Worm (Caenorhabditis elegans) whole organism, early embryonic: Measurements from ENCODE around the gene M70.2.
"Not testable (repeated sequence)": the region's sequence is repeated elsewhere in the genome, so short reads cannot be mapped to it uniquely, and the experiment has no call there.

Experiments used
- B0310.2 ChIP-seq: sonication (generic microtip); optimal IDR thresholded peaks from 2 replicates; lab custom pipeline; 2016; ENCODE audit warnings: mild to moderate bottlenecking, missing genetic modification characterization, missing compliant biosample characterization
- F13C5.2 ChIP-seq: sonication (generic microtip); optimal IDR thresholded peaks from 2 replicates; lab custom pipeline; 2017; ENCODE audit warnings: mild to moderate bottlenecking, missing genetic modification characterization, inconsistent platforms, missing compliant biosample characterization
- aly-1 ChIP-seq: sonication (generic microtip); optimal IDR thresholded peaks from 2 replicates; lab custom pipeline; 2016; ENCODE audit warnings: missing genetic modification characterization, missing compliant biosample characterization
- ama-1 ChIP-seq: fragments of 150-350 bp; optimal IDR thresholded peaks from 2 replicates; lab custom pipeline; 2014
- ceh-13 ChIP-seq: fragments of 200-800 bp; sonication (Bioruptor generic); optimal IDR thresholded peaks from 2 replicates; lab custom pipeline; 2018; ENCODE audit warnings: mild to moderate bottlenecking, missing genetic modification characterization, missing compliant biosample characterization
- ceh-36 ChIP-seq: sonication (generic microtip); optimal IDR thresholded peaks from 2 replicates; lab custom pipeline; 2016; ENCODE audit warnings: missing genetic modification characterization, inconsistent platforms, missing compliant biosample characterization
- ets-7 ChIP-seq: sonication (generic microtip); optimal IDR thresholded peaks from 2 replicates; lab custom pipeline; 2016; ENCODE audit warnings: missing genotype, missing genetic modification characterization, missing compliant biosample characterization
- flt-1 ChIP-seq: fragments of 200-800 bp; sonication (Bioruptor generic); IDR thresholded peaks from 2 replicates; pipeline ENCODE4 v1.3.6; 2022; ENCODE audit warnings: missing genetic modification characterization, missing compliant biosample characterization
- hmbx-1 ChIP-seq: sonication (generic microtip); optimal IDR thresholded peaks from 2 replicates; lab custom pipeline; 2016; ENCODE audit warnings: mild to moderate bottlenecking, missing genetic modification characterization, missing compliant biosample characterization
- hmg-4 ChIP-seq: fragments of 200-800 bp; sonication (Bioruptor generic); optimal IDR thresholded peaks from 2 replicates; lab custom pipeline; 2018; ENCODE audit warnings: mild to moderate bottlenecking, missing genetic modification characterization, missing compliant biosample characterization
- hnd-1 ChIP-seq: sonication (generic microtip); optimal IDR thresholded peaks from 2 replicates; lab custom pipeline; 2016; ENCODE audit warnings: missing genetic modification characterization, missing compliant biosample characterization
- pes-1 ChIP-seq: fragments of 200-800 bp; sonication (Bioruptor generic); IDR thresholded peaks from 2 replicates; pipeline ENCODE4 v1.3.6; 2022; ENCODE audit warnings: missing genetic modification reagents, missing genetic modification characterization, missing compliant biosample characterization
- scrt-1 ChIP-seq: fragments of 200-800 bp; sonication (Bioruptor generic); IDR thresholded peaks from 2 replicates; pipeline ENCODE4 v1.3.6; 2022; ENCODE audit warnings: missing genetic modification characterization, missing compliant biosample characterization
- sea-1 ChIP-seq: fragments of 200-800 bp; sonication (Bioruptor generic); conservative IDR thresholded peaks from 2 replicates; pipeline ENCODE4 v1.3.6; 2022; ENCODE audit warnings: missing genetic modification characterization, missing compliant biosample characterization
- tbx-11 ChIP-seq: fragments of 200-800 bp; sonication (Bioruptor generic); IDR thresholded peaks from 2 replicates; pipeline ENCODE4 v1.3.6; 2022; ENCODE audit warnings: missing genetic modification characterization, missing compliant biosample characterization
- tbx-37 ChIP-seq: fragments of 200-800 bp; sonication (Bioruptor generic); conservative IDR thresholded peaks from 2 replicates; pipeline ENCODE4 v1.3.6; 2022; ENCODE audit warnings: missing genetic modification reagents, missing genetic modification characterization, missing compliant biosample characterization
- tra-4 ChIP-seq: sonication (generic microtip); optimal IDR thresholded peaks from 2 replicates; lab custom pipeline; 2017; ENCODE audit warnings: missing genetic modification characterization, missing compliant biosample characterization

The M70.2 gene

DNA sequence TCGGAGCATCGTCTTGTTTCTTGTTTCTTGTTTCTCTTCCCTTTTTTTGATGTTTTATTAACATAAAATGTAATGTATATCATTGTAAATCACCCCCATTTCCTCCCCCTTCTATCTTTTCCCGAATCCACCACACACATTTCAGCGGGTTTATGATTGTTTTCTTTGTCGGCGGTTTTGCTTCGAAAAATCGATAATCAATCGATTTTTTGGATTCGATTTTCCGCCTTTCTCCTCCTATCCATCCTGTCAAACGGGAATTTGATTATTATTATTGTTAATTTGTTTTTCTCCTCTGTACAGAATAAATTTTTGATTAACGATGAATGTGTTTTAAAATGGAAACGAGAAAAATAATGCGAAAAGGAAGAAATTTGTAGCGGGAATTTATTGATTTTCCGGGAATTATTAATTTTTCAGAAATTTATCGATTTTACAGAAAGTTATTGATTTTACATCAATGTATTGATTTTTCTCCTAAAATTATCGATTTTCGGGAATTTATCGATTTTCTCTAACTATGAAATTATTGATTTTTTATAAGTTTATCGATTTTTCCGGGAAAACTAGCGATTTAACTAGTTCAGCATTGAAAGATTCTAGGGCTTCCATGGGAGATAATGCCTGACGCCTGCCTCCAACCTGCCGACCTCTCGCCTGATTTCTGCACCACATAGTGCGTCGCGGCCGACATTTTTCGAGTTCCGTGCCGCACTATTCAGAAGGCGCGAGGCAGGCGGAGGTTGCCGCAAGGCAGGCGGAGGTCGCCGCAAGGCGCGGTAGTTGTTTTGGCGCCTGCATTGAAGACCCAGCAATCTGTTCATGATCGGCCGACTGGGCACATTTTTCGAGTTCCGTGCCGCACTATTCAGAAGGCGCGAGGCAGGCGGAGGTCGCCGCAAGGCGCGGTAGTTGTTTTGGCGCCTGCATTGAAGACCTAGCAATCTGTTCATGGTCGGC lies 5.9 kb upstream of the M70.2 start:
- TF ChIP-seq ama-1 (no peak), B0310.2 (no peak), tbx-37 (GFP tag; lab: Robert Waterston, UW) (no peak), F13C5.2 (tag; lab: Kevin White, UChicago) (no peak), hnd-1 (tag; lab: Kevin White, UChicago) (no peak)

DNA sequence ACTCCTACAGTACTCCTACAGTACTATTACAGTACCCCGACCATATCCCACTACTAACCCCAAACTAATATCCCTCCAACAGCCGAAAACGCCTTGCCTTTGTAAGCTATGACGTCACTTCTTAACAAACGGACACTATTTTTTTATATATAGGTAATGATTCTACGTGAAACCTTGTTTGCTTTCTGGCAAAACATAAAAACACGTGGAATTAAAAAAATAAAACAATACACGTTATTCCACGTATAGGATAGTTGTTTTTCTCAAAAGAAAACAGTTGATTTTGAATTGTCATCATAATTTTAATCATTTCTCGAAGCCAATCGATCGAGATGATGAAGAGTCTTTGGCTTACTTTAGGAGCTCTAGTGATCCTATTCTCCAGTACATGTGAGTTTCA lies 2.7 kb downstream of the M70.2 start, which contains the start of gene M70.1:
Gene M70.1, plus strand, starts transcription at position 301 of the 400 bp plus-strand sequence.
- not testable (repeated sequence) for TF ChIP-seq ceh-36 (tag; lab: Kevin White, UChicago); ceh-13; ama-1

DNA sequence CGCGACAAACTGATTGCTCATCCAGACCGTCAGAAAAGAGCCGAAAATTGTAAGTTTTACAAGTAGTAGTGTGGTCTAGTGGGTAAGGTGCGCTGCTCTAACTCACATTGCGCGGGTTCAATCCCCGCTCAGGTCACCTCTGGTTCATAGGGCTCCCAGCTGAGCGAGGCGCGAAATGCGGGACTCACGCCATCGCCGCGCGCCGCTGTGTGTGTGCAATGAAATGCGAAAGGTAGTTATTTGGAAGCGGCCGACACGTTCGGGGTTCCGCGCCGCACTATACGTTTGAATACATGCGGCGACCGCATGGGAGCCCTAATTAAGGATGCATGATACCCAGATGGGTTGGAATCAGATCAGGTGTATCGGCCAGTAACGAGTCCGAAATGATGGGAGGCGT lies 3.3 kb downstream of the M70.2 start:
- no peak for TF ChIP-seq sea-1 (GFP tag; lab: Robert Waterston, UW)
- no peak for TF ChIP-seq tra-4
- no peak for TF ChIP-seq ceh-36 (tag; lab: Kevin White, UChicago)
- no peak for TF ChIP-seq B0310.2
- TF ChIP-seq F13C5.2 (tag; lab: Kevin White, UChicago): no peak
- no peak for TF ChIP-seq scrt-1
- TF ChIP-seq ets-7 (tag; lab: Kevin White, UChicago): no peak
- no peak for TF ChIP-seq hnd-1 (tag; lab: Kevin White, UChicago)
- no peak for TF ChIP-seq aly-1
- no peak for TF ChIP-seq tbx-37 (GFP tag; lab: Robert Waterston, UW)
- no peak for TF ChIP-seq hmg-4 (GFP tag; lab: Kevin White, UChicago)
- TF ChIP-seq hmbx-1 (tag; lab: Kevin White, UChicago): no peak
- no peak for TF ChIP-seq tbx-11 (GFP tag; lab: Robert Waterston, UW)
- TF ChIP-seq pes-1 (GFP tag; lab: Robert Waterston, UW): no peak
- no peak for TF ChIP-seq ceh-13
- no peak for TF ChIP-seq ama-1
- no peak for TF ChIP-seq flt-1 (GFP tag; lab: Robert Waterston, UW)

DNA sequence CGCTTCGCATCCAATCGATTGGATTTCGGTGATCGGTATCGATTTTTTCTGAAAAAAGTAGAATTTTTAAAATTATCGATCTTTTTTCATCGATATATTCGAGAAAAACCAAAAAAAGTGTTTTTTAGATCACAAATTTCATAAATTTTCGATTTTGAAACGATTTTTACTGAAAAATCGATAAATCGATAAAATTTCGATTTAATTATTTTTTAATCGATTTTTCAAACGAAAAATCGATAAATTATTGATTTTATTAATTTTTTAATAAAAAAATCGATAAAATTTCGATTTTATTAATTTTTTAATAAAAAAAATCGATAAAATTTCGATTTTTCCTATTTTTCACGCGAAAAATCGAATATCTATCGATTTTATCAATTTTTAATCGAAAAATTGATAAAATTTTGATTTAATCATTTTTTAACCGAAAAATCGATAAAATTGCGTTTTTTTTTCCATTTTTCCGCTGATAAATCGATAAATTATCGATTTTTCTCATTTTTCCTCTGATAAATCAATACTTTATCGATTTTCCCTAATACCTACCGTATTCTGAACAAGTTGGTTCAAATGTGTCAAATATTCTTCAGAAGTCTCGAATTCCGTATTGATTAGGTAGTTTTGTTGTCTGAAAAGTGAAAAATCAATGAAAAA lies 10.7 kb downstream of the M70.2 start:
- TF ChIP-seq sea-1 (GFP tag; lab: Robert Waterston, UW) (no peak), hmbx-1 (tag; lab: Kevin White, UChicago) (no peak), B0310.2 (no peak), tbx-11 (GFP tag; lab: Robert Waterston, UW) (no peak)

DNA sequence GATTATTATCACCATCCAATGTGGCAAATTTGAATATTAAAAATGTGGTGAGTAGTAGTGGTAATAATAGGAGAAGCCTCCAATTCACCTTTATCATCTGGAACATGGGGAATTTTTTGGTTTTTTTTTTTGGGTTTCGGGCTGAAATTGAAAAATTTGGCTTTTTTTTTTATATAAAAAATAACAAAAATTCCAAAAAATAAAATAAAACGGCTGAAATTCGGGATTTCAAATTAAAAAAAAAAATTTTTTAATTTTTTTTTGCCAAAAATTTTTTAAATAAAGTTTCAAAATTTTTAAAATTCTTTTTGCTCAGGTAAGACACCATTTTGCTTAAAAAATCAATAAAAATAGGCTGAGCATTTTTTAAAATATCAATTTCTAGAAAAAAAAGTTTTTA lies 20.7 kb downstream of the M70.2 start, which contains the start of gene famp-1:
Gene famp-1, minus strand, starts transcription at position 101 of the 400 bp plus-strand sequence.
- TF ChIP-seq tra-4 (no peak), ama-1 (no peak), flt-1 (GFP tag; lab: Robert Waterston, UW) (no peak)

DNA sequence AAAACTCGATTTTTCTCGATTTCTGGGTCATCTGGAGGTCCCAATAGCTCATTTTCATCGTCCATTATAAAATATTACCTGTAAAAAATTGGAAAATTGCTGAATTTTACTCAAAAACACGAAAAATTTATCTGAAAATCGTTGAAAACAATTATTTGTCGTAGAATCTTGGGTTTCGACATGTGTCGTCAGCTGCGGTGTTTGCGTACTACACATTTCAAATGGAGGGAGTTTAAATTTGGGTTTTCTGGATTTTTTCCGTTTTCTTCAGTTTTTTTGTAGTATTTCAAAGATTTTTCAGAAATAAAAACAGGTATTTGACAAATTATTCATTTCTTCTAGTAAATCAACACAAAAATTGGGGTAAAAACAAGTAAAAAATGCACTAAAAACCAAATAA lies 32.7 kb downstream of the M70.2 start, which contains the start of gene M70.5:
Gene M70.5, minus strand, starts transcription at position 78 of the 400 bp plus-strand sequence.
- TF ChIP-seq scrt-1: 0 out of 2 replicates have a peak, but pooled peaks have one; percentile 31

DNA sequence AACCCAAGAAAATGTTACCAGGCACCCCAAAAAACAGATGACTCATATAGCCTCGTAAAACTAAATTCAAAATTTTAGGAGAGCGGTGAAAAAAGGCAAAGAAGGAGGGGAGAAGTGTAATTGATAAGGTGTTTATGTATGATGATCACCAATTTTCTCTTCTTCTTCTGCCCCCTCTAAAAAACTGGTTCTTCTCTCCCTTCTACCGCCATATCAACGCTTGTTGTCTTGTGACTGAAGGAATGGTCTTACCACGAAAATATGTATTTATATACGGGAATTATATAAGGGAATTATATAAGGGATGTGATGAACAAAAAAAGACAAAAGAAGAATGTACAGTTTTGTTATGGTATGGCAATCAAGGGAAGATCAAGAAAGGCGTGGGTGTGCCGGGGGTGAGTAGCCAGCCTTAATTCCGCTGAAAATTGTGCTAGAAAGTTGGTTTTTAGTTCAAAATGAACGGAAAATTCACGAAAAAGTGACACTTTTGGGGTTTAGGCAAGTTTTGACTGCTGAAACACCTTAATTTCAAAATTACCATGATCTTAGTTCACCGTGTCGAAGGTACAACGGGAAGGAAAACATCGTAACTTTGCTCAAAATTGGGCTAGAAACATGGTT lies 38.6 kb downstream of the M70.2 start:
- no peak for TF ChIP-seq tra-4

DNA sequence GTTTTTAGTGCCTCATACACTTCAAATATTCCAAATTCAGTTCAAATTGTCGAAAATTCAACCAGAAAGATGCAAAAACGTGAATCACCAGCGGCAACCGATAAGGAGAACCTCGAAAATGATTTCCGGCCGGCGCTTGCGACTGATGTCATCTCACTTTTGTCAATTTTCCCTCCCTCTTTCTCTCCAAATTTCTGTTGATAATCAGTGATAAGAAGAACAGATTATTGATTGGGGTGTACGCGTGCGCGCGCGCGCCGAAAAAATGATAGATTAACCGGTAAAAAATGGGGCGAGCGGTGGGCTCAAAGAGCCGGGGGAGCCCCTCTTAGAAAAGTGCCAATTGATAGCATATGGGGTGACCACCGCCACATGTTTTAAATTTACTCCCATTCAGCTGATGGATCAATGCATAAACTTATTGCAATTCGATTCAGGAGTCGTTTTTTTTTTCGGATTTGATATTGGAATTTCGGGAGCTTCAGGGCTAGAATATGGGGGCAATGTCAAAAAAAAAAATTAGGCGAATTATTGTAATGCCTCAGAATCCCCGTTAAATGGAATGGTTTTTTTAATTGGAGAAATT lies 41.7 kb downstream of the M70.2 start:
- 0 out of 2 replicates have a peak, but pooled peaks have one; percentile 4 for TF ChIP-seq pes-1 (GFP tag; lab: Robert Waterston, UW)
- TF ChIP-seq tbx-11 (GFP tag; lab: Robert Waterston, UW): no peak

DNA sequence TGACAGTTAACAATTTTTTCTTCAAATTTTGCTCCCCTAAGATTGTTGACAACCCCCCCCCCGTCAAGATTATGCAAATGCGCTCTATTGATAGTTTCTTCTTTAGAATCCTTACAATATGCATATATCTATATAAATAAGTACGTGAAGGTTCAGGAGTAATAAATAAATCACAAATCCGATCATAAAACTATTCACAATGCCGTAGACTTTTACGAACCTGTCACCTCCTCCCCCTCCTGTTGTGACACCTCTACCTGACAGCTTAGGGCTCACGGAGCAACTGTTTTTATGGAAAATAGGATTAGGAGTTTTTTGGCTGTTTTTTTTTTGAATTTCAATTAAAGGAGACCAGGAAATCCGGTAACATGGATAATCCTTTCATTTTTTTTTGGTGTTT lies 49.3 kb downstream of the M70.2 start:
- TF ChIP-seq ceh-13 (no peak), pes-1 (GFP tag; lab: Robert Waterston, UW) (no peak), aly-1 (no peak), tra-4 (no peak), hnd-1 (tag; lab: Kevin White, UChicago) (no peak), ets-7 (tag; lab: Kevin White, UChicago) (no peak), B0310.2 (no peak), flt-1 (GFP tag; lab: Robert Waterston, UW) (no peak), ceh-36 (tag; lab: Kevin White, UChicago) (no peak), ama-1 (no peak), hmg-4 (GFP tag; lab: Kevin White, UChicago) (no peak), tbx-11 (GFP tag; lab: Robert Waterston, UW) (no peak), F13C5.2 (tag; lab: Kevin White, UChicago) (no peak), sea-1 (GFP tag; lab: Robert Waterston, UW) (no peak)
